Worm (Caenorhabditis elegans) whole organism, L4/young adult: ENCODE results near the gene nhr-187.

Experiments used
- dao-5 ChIP-seq: sonication (generic microtip); optimal IDR thresholded peaks from 2 replicates; lab custom pipeline; 2016; ENCODE audit warnings: missing genotype, missing genetic modification characterization, moderate library complexity, missing compliant biosample characterization
- him-1 ChIP-seq: sonication (generic microtip); optimal IDR thresholded peaks from 2 replicates; lab custom pipeline; 2016; ENCODE audit warnings: missing genotype, missing genetic modification reagents, missing genetic modification characterization, missing compliant biosample characterization

- TF ChIP-seq him-1 (tag; lab: Kevin White, UChicago), result no peak
- TF ChIP-seq dao-5, result no peak
Measured at ce11 chrV:3847268-3847667, 15.5 kb downstream of the nhr-187 start, which contains the start of gene nhr-185.
